Worm (Caenorhabditis elegans): ENCODE results near the gene T23G4.127.

DNA sequence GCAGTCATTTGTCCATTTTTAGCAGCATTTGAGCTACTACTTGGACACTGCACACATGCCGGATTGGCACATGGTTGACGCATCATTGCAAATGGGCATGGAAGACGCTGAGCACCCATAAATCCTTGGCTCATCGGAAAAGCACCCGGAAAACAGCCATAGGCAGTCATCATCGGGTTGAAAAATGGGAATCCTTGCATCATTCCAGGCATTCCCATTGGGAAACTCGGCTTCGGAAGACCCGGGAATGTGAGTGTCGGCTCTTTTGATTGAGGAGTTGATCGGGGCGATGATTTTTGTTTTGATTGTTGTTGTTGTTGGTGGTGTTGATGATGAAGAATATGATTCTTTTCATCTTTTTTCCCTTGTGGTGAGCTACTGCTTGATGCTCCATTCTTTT lies 4.2 kb upstream of the T23G4.127 start:
- TF ChIP-seq duxl-1 (tag; optimal IDR thresholded peaks at IDR 0.05; ENCODE audit: poor library complexity) = no peak
- no peak for TF ChIP-seq ceh-82 (tag; optimal IDR thresholded peaks at IDR 0.05)
- no peak for TF ChIP-seq hlh-30 (tag; optimal IDR thresholded peaks at IDR 0.05; ENCODE audit: insufficient read depth)
